Worm (Caenorhabditis elegans) whole organism, young adult: ENCODE measurements around the gene hlh-4.

Source experiments
- K11D2.4 ChIP-seq: fragments of 200-800 bp; sonication (Bioruptor generic); IDR thresholded peaks from 2 replicates; pipeline ENCODE4 v1.3.6; 2022; ENCODE audit warnings: missing genetic modification reagents, missing genetic modification characterization, missing compliant biosample characterization
- ceh-91 ChIP-seq: fragments of 200-800 bp; sonication (Bioruptor generic); IDR thresholded peaks from 2 replicates; pipeline ENCODE4 v1.3.6; 2022; ENCODE audit warnings: missing genetic modification reagents, missing genetic modification characterization, missing compliant biosample characterization
- fkh-3 ChIP-seq: sonication (generic microtip); optimal IDR thresholded peaks from 2 replicates; lab custom pipeline; 2016; ENCODE audit warnings: mild to moderate bottlenecking, missing genetic modification characterization, missing compliant biosample characterization
- lin-40 ChIP-seq: sonication (generic microtip); optimal IDR thresholded peaks from 2 replicates; lab custom pipeline; 2016; ENCODE audit warnings: missing genetic modification characterization, mild to moderate bottlenecking, missing compliant biosample characterization, missing genotype, missing genetic modification reagents
- nfya-1 ChIP-seq: sonication (generic microtip); optimal IDR thresholded peaks from 2 replicates; lab custom pipeline; 2017; ENCODE audit warnings: antibody characterized with exemption, missing compliant biosample characterization, missing genetic modification characterization, borderline replicate concordance; ENCODE audit not compliant: insufficient read depth
- ztf-18 ChIP-seq: sonication (generic microtip); optimal IDR thresholded peaks from 2 replicates; lab custom pipeline; 2016; ENCODE audit warnings: missing genotype, mild to moderate bottlenecking, missing genetic modification characterization, missing compliant biosample characterization

- TF ChIP-seq nfya-1 (tag; lab: Kevin White, UChicago) (no peak), ceh-91 (GFP tag; lab: Robert Waterston, UW) (no peak), lin-40 (no peak), ztf-18 (no peak), K11D2.4 (GFP tag; lab: Robert Waterston, UW) (no peak), fkh-3 (no peak)
These were observed 24.1 kb downstream of the hlh-4 start for ce11 chrIII:9714731-9715130.
